Fruit fly (Drosophila melanogaster): ENCODE data around the gene Mi-2.

Mi-2 gene

DNA sequence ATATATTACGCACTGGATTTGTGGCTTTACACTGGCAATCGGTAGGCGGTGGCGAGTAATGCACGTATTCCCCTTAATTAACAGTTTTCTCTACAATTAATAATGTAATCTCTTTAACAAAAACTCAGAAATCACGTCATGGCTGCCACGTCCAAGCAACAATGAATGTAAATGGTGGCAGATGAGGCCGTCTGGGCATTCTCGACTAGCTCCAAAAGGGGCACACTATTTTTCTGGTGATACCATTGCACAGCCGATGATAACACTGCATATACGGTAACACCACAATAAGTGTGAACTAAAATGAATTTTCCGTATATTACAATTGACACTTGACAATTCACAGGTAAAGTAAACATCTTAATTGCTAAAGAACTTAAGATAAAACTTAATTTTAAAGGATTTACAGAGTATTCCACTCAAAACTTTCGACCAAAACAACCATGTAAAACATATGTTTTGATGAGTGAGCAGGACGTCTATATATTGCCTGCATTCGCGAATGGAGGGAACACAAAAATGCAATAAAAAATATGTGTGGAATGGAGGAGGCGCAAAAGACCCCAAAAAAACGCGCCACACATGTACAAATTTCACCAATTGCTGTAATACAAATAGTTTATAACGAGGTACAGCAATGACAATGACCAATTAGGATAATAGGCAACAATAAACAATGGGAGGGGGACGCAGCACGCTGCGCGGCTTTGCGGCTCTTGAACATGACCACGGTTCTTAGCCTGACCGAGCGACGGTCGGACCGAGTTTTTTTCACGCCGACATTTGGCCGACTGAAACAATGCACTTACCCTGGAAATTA is 571 bp downstream of the Mi-2 start (continued):
- TF ChIP-seq dysf (GFP tag; IDR thresholded peaks at IDR 0.05) (no peak), pho (GFP tag; optimal IDR thresholded peaks at IDR 0.05) (no peak), Drgx (GFP tag; IDR thresholded peaks at IDR 0.05) (no peak), dimm (GFP tag; IDR thresholded peaks at IDR 0.05) (no peak), CG33213 (GFP tag; optimal IDR thresholded peaks at IDR 0.05) (peak; percentile 51), disco-r (GFP tag; optimal IDR thresholded peaks at IDR 0.05) (no peak), NK7.1 (GFP tag; optimal IDR thresholded peaks at IDR 0.05) (no peak), tx (GFP tag; optimal IDR thresholded peaks at IDR 0.05) (no peak), gem (tag; optimal IDR thresholded peaks at IDR 0.05) (no peak), Kr (GFP tag; optimal IDR thresholded peaks at IDR 0.05) (no peak), CG15696 (tag; optimal IDR thresholded peaks at IDR 0.05) (no peak), Sin3A (optimal IDR thresholded peaks at IDR 0.05) (peak; percentile 28), onecut (GFP tag; IDR thresholded peaks at IDR 0.05) (no peak), Six4 (GFP tag; optimal IDR thresholded peaks at IDR 0.05) (no peak), Mrtf (GFP tag; IDR thresholded peaks at IDR 0.05) (no peak), CG1602 (GFP tag; optimal IDR thresholded peaks at IDR 0.05) (no peak), ranshi (GFP tag; IDR thresholded peaks at IDR 0.05) (no peak), CG11696 (GFP tag; IDR thresholded peaks at IDR 0.05) (no peak), CG16779 (GFP tag; IDR thresholded peaks at IDR 0.05) (no peak), sc (optimal IDR thresholded peaks at IDR 0.05) (no peak), sc (GFP tag; optimal IDR thresholded peaks at IDR 0.05) (no peak), ems (GFP tag; optimal IDR thresholded peaks at IDR 0.05) (no peak), CG1792 (GFP tag; optimal IDR thresholded peaks at IDR 0.05) (no peak), CG11093 (GFP tag; IDR thresholded peaks at IDR 0.05) (no peak), emc (GFP tag; optimal IDR thresholded peaks at IDR 0.05) (no peak), gfzf (GFP tag; optimal IDR thresholded peaks at IDR 0.05) (peak; percentile 92), Spps (tag; optimal IDR thresholded peaks at IDR 0.05) (no peak), CG17328 (GFP tag; IDR thresholded peaks at IDR 0.05) (peak; percentile 32; the same call in 1 of the 2 replicates), aop (GFP tag; IDR thresholded peaks at IDR 0.05) (no peak), Doc3 (GFP tag; IDR thresholded peaks at IDR 0.05; ENCODE audit: partially characterized antibody) (no peak), cas (GFP tag; IDR thresholded peaks at IDR 0.05) (no peak), dmrt11E (tag; optimal IDR thresholded peaks at IDR 0.05) (no peak), twi (tag; optimal IDR thresholded peaks at IDR 0.05) (peak; percentile 8), H15 (GFP tag; IDR thresholded peaks at IDR 0.05) (no peak), bab2 (GFP tag; optimal IDR thresholded peaks at IDR 0.05) (no peak), CG13624 (GFP tag; optimal IDR thresholded peaks at IDR 0.05) (no peak), D19A (tag; optimal IDR thresholded peaks at IDR 0.05) (peak; percentile 9), crc (GFP tag; optimal IDR thresholded peaks at IDR 0.05) (no peak), CG8944 (GFP tag; optimal IDR thresholded peaks at IDR 0.05) (no peak), CG13123 (GFP tag; optimal IDR thresholded peaks at IDR 0.05) (no peak), Fer3 (tag; optimal IDR thresholded peaks at IDR 0.05) (no peak), Ssrp (tag; optimal IDR thresholded peaks at IDR 0.05) (no peak), zfh1 (GFP tag; IDR thresholded peaks at IDR 0.05) (0 out of 3 replicates have a peak, but pooled peaks have one; percentile 16), grn (GFP tag; optimal IDR thresholded peaks at IDR 0.05) (no peak), nmo (GFP tag; optimal IDR thresholded peaks at IDR 0.05) (peak; percentile 40), CG16863 (GFP tag; optimal IDR thresholded peaks at IDR 0.05) (no peak), esg (GFP tag; conservative IDR thresholded peaks at IDR 0.05) (no peak), ab (GFP tag; optimal IDR thresholded peaks at IDR 0.05) (no peak), Hr78 (GFP tag; optimal IDR thresholded peaks at IDR 0.05) (no peak), luna (GFP tag; optimal IDR thresholded peaks at IDR 0.05) (no peak), sob (GFP tag; IDR thresholded peaks at IDR 0.05) (no peak), chif (GFP tag; optimal IDR thresholded peaks at IDR 0.05) (no peak)

All from whole organism, embryonic.